Fruit fly (Drosophila melanogaster) whole organism, embryonic: Measurements from ENCODE around the gene CG42395.

Experiments
- ATbp ChIP-seq: fragments of 200-800 bp; sonication (Bioruptor generic); optimal IDR thresholded peaks from 2 replicates; lab custom pipeline; 2017; ENCODE audit warnings: missing biosample characterization, mild to moderate bottlenecking, missing genetic modification characterization, missing genetic modification reagents
- Abd-B ChIP-seq: fragments of 200-800 bp; sonication (Bioruptor generic); optimal IDR thresholded peaks from 2 replicates; lab custom pipeline; 2018; ENCODE audit warnings: missing biosample characterization, mild to moderate bottlenecking, missing genetic modification characterization, moderate library complexity
- Atf3 ChIP-seq: fragments of 200-800 bp; sonication (Bioruptor generic); optimal IDR thresholded peaks from 3 replicates; lab custom pipeline; 2016; ENCODE audit warnings: missing biosample characterization, missing genetic modification characterization
- CG10274 ChIP-seq: fragments of 200-800 bp; sonication (Bioruptor generic); optimal IDR thresholded peaks from 3 replicates; lab custom pipeline; 2017; ENCODE audit warnings: missing biosample characterization, mild to moderate bottlenecking, missing genetic modification characterization
- CG11085 ChIP-seq: fragments of 200-800 bp; sonication (Bioruptor generic); IDR thresholded peaks from 2 replicates; pipeline ENCODE4 v1.3.6; 2022; ENCODE audit warnings: missing biosample characterization, missing genetic modification characterization
- CG11695 ChIP-seq: fragments of 200-800 bp; sonication (Bioruptor generic); IDR thresholded peaks from 3 replicates; pipeline ENCODE4 v1.3.6; 2022; ENCODE audit warnings: missing biosample characterization, missing genetic modification characterization
- CG12071 ChIP-seq: fragments of 200-800 bp; sonication (Bioruptor generic); optimal IDR thresholded peaks from 3 replicates; lab custom pipeline; 2018; ENCODE audit warnings: missing biosample characterization, mild to moderate bottlenecking, missing genetic modification characterization
- CG13894 ChIP-seq: fragments of 200-800 bp; sonication (Bioruptor generic); optimal IDR thresholded peaks from 3 replicates; lab custom pipeline; 2018; ENCODE audit warnings: missing biosample characterization, mild to moderate bottlenecking, missing genetic modification characterization, moderate library complexity
- CG15269 ChIP-seq: fragments of 200-800 bp; sonication (Bioruptor generic); optimal IDR thresholded peaks from 2 replicates; lab custom pipeline; 2018; ENCODE audit warnings: missing biosample characterization, mild to moderate bottlenecking, missing genetic modification characterization, moderate library complexity
- CG16813 ChIP-seq: fragments of 200-800 bp; sonication (Bioruptor generic); IDR thresholded peaks from 3 replicates; pipeline ENCODE4 v1.3.6; 2022; ENCODE audit warnings: missing biosample characterization, missing genetic modification characterization; ENCODE audit not compliant: partially characterized antibody
- CG17385 ChIP-seq: fragments of 200-800 bp; sonication (Bioruptor generic); optimal IDR thresholded peaks from 3 replicates; lab custom pipeline; 2018; ENCODE audit warnings: missing biosample characterization, mild to moderate bottlenecking, missing genetic modification characterization
- CG18619 ChIP-seq: fragments of 200-800 bp; sonication (Bioruptor generic); optimal IDR thresholded peaks from 3 replicates; lab custom pipeline; 2017; ENCODE audit warnings: missing biosample characterization, mild to moderate bottlenecking, missing genetic modification characterization
- CG2116 ChIP-seq: fragments of 200-800 bp; sonication (Bioruptor generic); optimal IDR thresholded peaks from 3 replicates; lab custom pipeline; 2018; ENCODE audit warnings: missing biosample characterization, mild to moderate bottlenecking, missing genetic modification characterization
- CG32532 ChIP-seq: fragments of 200-800 bp; sonication (Bioruptor generic); IDR thresholded peaks from 2 replicates; pipeline ENCODE4 v1.3.6; 2022; ENCODE audit warnings: missing biosample characterization, missing genetic modification characterization
- CG3847 ChIP-seq: fragments of 200-800 bp; sonication (Bioruptor generic); IDR thresholded peaks from 2 replicates; pipeline ENCODE4 v1.3.6; 2022; ENCODE audit warnings: missing biosample characterization, missing genetic modification characterization
- CG4424 ChIP-seq: fragments of 200-800 bp; sonication (Bioruptor generic); optimal IDR thresholded peaks from 3 replicates; lab custom pipeline; 2016; ENCODE audit warnings: missing biosample characterization, missing genetic modification characterization
- CG5180 ChIP-seq: fragments of 200-800 bp; sonication (Bioruptor generic); optimal IDR thresholded peaks from 3 replicates; lab custom pipeline; 2017; ENCODE audit warnings: missing biosample characterization, missing genetic modification characterization, mild to moderate bottlenecking, moderate library complexity, missing genetic modification reagents
- CG5245 ChIP-seq: fragments of 200-800 bp; sonication (Bioruptor generic); optimal IDR thresholded peaks from 3 replicates; lab custom pipeline; 2016; ENCODE audit warnings: missing biosample characterization, missing genetic modification characterization
- CG6254 ChIP-seq: fragments of 200-800 bp; sonication (Bioruptor generic); optimal IDR thresholded peaks from 3 replicates; lab custom pipeline; 2017; ENCODE audit warnings: mild to moderate bottlenecking, missing biosample characterization, missing genetic modification reagents, missing genetic modification characterization
- CG6854 ChIP-seq: fragments of 200-800 bp; sonication (Bioruptor generic); optimal IDR thresholded peaks from 3 replicates; lab custom pipeline; 2017; ENCODE audit warnings: missing biosample characterization, mild to moderate bottlenecking, missing genetic modification characterization
- Deaf1 ChIP-seq: fragments of 200-800 bp; optimal IDR thresholded peaks from 3 replicates; lab custom pipeline; 2019; ENCODE audit warnings: missing biosample characterization, mild to moderate bottlenecking, missing genetic modification characterization, moderate library complexity
- E2f2 ChIP-seq: fragments of 200-800 bp; sonication (Bioruptor generic); IDR thresholded peaks from 2 replicates; pipeline ENCODE4 v1.3.6; 2022; ENCODE audit warnings: missing biosample characterization, missing genetic modification characterization
- HmgD ChIP-seq: fragments of 200-800 bp; sonication (Bioruptor generic); optimal IDR thresholded peaks from 3 replicates; lab custom pipeline; 2016; ENCODE audit warnings: missing biosample characterization, missing genetic modification characterization
- Hmr ChIP-seq: fragments of 200-800 bp; sonication (Bioruptor generic); optimal IDR thresholded peaks from 3 replicates; lab custom pipeline; 2017; ENCODE audit warnings: mild to moderate bottlenecking, missing biosample characterization, missing genetic modification reagents, missing genetic modification characterization
- Hr51 ChIP-seq, 2 experiments: fragments of 200-800 bp; sonication (Bioruptor generic); optimal IDR thresholded peaks; 2 replicates in 1 of 2; 3 replicates in 1 of 2; lab custom pipeline; 2016 to 2018; ENCODE audit warnings: missing biosample characterization in 2 of 2, missing genetic modification characterization in 2 of 2, mild to moderate bottlenecking in 1 of 2, moderate library complexity in 1 of 2
- Mrtf ChIP-seq: fragments of 200-800 bp; sonication (Bioruptor generic); IDR thresholded peaks from 3 replicates; pipeline ENCODE4 v1.3.6; 2022; ENCODE audit warnings: missing biosample characterization, missing genetic modification characterization
- Oli ChIP-seq: fragments of 200-800 bp; sonication (Bioruptor generic); optimal IDR thresholded peaks from 2 replicates; lab custom pipeline; 2018; ENCODE audit warnings: missing biosample characterization, mild to moderate bottlenecking, missing genetic modification characterization, moderate library complexity
- Ravus ChIP-seq: fragments of 200-800 bp; sonication (Bioruptor generic); IDR thresholded peaks from 2 replicates; pipeline ENCODE4 v1.3.6; 2022; ENCODE audit warnings: missing biosample characterization, missing genetic modification characterization
- Rfx ChIP-seq: fragments of 200-800 bp; sonication (Bioruptor generic); IDR thresholded peaks from 2 replicates; pipeline ENCODE4 v1.3.6; 2022; ENCODE audit warnings: missing biosample characterization, missing genetic modification characterization
- Spps ChIP-seq: fragments of 200-800 bp; sonication (Bioruptor generic); optimal IDR thresholded peaks from 2 replicates; lab custom pipeline; 2018; ENCODE audit warnings: missing biosample characterization, mild to moderate bottlenecking, missing genetic modification characterization
- ac ChIP-seq: fragments of 200-800 bp; sonication (Bioruptor generic); optimal IDR thresholded peaks from 3 replicates; lab custom pipeline; 2017; ENCODE audit warnings: missing biosample characterization, mild to moderate bottlenecking, missing genetic modification characterization
- ase ChIP-seq: fragments of 200-800 bp; sonication (Bioruptor generic); IDR thresholded peaks from 3 replicates; pipeline ENCODE4 v1.3.6; 2022; ENCODE audit warnings: missing biosample characterization, missing genetic modification characterization
- ato ChIP-seq: fragments of 200-800 bp; sonication (Bioruptor generic); IDR thresholded peaks from 2 replicates; pipeline ENCODE4 v1.3.6; 2022; ENCODE audit warnings: missing biosample characterization, missing genetic modification characterization; ENCODE audit not compliant: partially characterized antibody
- bsh ChIP-seq, 2 experiments: fragments of 200-800 bp; sonication (Bioruptor generic); optimal IDR thresholded peaks; 2 replicates each; lab custom pipeline; 2017 to 2018; ENCODE audit warnings: mild to moderate bottlenecking in 2 of 2, missing biosample characterization in 2 of 2, missing genetic modification characterization in 2 of 2, moderate library complexity in 1 of 2
- cad ChIP-seq: fragments of >200 bp; optimal IDR thresholded peaks from 2 replicates; lab custom pipeline; 2017; ENCODE audit warnings: missing biosample characterization, missing genetic modification characterization
- caup ChIP-seq: fragments of 200-800 bp; sonication (Bioruptor generic); optimal IDR thresholded peaks from 3 replicates; lab custom pipeline; 2017; ENCODE audit warnings: missing biosample characterization, mild to moderate bottlenecking, missing genetic modification characterization, moderate library complexity; ENCODE audit not compliant: severe bottlenecking
- crc ChIP-seq: fragments of 200-800 bp; sonication (Bioruptor generic); optimal IDR thresholded peaks from 2 replicates; lab custom pipeline; 2016; ENCODE audit warnings: missing biosample characterization, missing genetic modification characterization
- dati ChIP-seq: fragments of 200-800 bp; sonication (Bioruptor generic); IDR thresholded peaks from 2 replicates; pipeline ENCODE4 v1.3.6; 2022; ENCODE audit warnings: missing biosample characterization, missing genetic modification characterization
- fu2 ChIP-seq: fragments of 200-800 bp; sonication (Bioruptor generic); optimal IDR thresholded peaks from 2 replicates; lab custom pipeline; 2016; ENCODE audit warnings: missing biosample characterization, missing genetic modification characterization
- gt ChIP-seq: fragments of 200-800 bp; sonication (Bioruptor generic); IDR thresholded peaks from 2 replicates; pipeline ENCODE4 v1.3.6; 2022; ENCODE audit warnings: missing biosample characterization, missing genetic modification characterization
- lmd ChIP-seq: fragments of 200-800 bp; sonication (Bioruptor generic); IDR thresholded peaks from 2 replicates; pipeline ENCODE4 v1.3.6; 2022; ENCODE audit warnings: missing biosample characterization, missing genetic modification characterization
- luna ChIP-seq: fragments of 200-800 bp; sonication (Bioruptor generic); optimal IDR thresholded peaks from 2 replicates; lab custom pipeline; 2016; ENCODE audit warnings: missing biosample characterization, missing genetic modification characterization
- maf-S ChIP-seq: fragments of 200-800 bp; sonication (Bioruptor generic); optimal IDR thresholded peaks from 2 replicates; lab custom pipeline; 2016; ENCODE audit warnings: missing biosample characterization, missing genetic modification characterization
- mld ChIP-seq: fragments of 200-800 bp; sonication (Bioruptor generic); IDR thresholded peaks from 3 replicates; pipeline ENCODE4 v1.3.6; 2022; ENCODE audit warnings: missing biosample characterization, missing genetic modification characterization; ENCODE audit not compliant: partially characterized antibody
- otp ChIP-seq: fragments of 200-800 bp; sonication (Bioruptor generic); IDR thresholded peaks from 3 replicates; pipeline ENCODE4, ENCODE4 v1.3.6; 2022; ENCODE audit warnings: missing biosample characterization, missing genetic modification characterization
- rib ChIP-seq: fragments of 200-800 bp; sonication (Bioruptor generic); IDR thresholded peaks from 2 replicates; pipeline ENCODE4 v1.3.6; 2022; ENCODE audit warnings: missing biosample characterization, missing genetic modification characterization
- shn ChIP-seq: fragments of 200-800 bp; sonication (Bioruptor generic); optimal IDR thresholded peaks from 3 replicates; lab custom pipeline; 2016; ENCODE audit warnings: missing biosample characterization, missing genetic modification characterization
- stwl ChIP-seq: fragments of 200-800 bp; sonication (Bioruptor generic); optimal IDR thresholded peaks from 3 replicates; lab custom pipeline; 2018; ENCODE audit warnings: missing biosample characterization, mild to moderate bottlenecking, missing genetic modification characterization, moderate library complexity
- sug ChIP-seq: fragments of 200-800 bp; optimal IDR thresholded peaks from 2 replicates; lab custom pipeline; 2019; ENCODE audit warnings: missing biosample characterization, mild to moderate bottlenecking, missing genetic modification characterization, moderate library complexity
- wek ChIP-seq: fragments of 200-800 bp; sonication (Bioruptor generic); optimal IDR thresholded peaks from 3 replicates; lab custom pipeline; 2018; ENCODE audit warnings: missing biosample characterization, mild to moderate bottlenecking, missing genetic modification characterization, moderate library complexity

Gene CG42395

dm6 chrX:9554346-9554808 is 21.7 kb downstream of the CG42395 start, which contains the start of gene RpS28b (continued):
- TF ChIP-seq Hmr (GFP tag; lab: Kevin White, UChicago): peak; percentile 95
- TF ChIP-seq CG11695 (GFP tag; lab: Robert Waterston, UW): peak; percentile 64; the same call in 1 of the 3 replicates
- TF ChIP-seq Oli (tag; lab: Kevin White, UChicago): peak; percentile 72
- peak; percentile 66 for TF ChIP-seq HmgD (GFP tag; lab: Kevin White, UChicago)
- peak in 1 of 2 experiments; percentile 85 for TF ChIP-seq Hr51 (GFP tag; optimal IDR thresholded peaks at IDR 0.05; lab: Kevin White, UChicago)
- peak; percentile 95 for TF ChIP-seq CG32532
- peak; percentile 59 for TF ChIP-seq Abd-B (GFP tag; lab: Kevin White, UChicago)
- TF ChIP-seq CG6854: peak; percentile 84
- TF ChIP-seq CG5180: peak; percentile 82
- TF ChIP-seq gt (GFP tag; lab: Robert Waterston, UW): peak; percentile 81
- TF ChIP-seq Rfx (GFP tag; lab: Robert Waterston, UW): peak; percentile 98
- no peak for TF ChIP-seq Deaf1
- peak; percentile 79 for TF ChIP-seq ato (GFP tag; lab: Robert Waterston, UW)
- TF ChIP-seq CG2116 (GFP tag; lab: Kevin White, UChicago): peak; percentile 77
- peak; percentile 96 for TF ChIP-seq CG11085 (GFP tag; lab: Robert Waterston, UW)
- TF ChIP-seq maf-S (GFP tag; lab: Kevin White, UChicago): peak; percentile 85
- peak; percentile 84 for TF ChIP-seq shn (GFP tag; lab: Kevin White, UChicago)
- peak; percentile 86 for TF ChIP-seq ac (GFP tag; lab: Kevin White, UChicago)
- TF ChIP-seq CG3847 (GFP tag; lab: Robert Waterston, UW): peak; percentile 91
- peak; percentile 97 for TF ChIP-seq caup (GFP tag; lab: Kevin White, UChicago)
- TF ChIP-seq CG6254: peak; percentile 52
- TF ChIP-seq CG18619 (GFP tag; lab: Kevin White, UChicago): peak; percentile 94
- peak; percentile 89 for TF ChIP-seq CG10274 (GFP tag; lab: Kevin White, UChicago)
- TF ChIP-seq Spps (tag; lab: Kevin White, UChicago): peak; percentile 42
- peak; percentile 89 for TF ChIP-seq CG17385 (GFP tag; lab: Kevin White, UChicago)
- peak; percentile 83 for TF ChIP-seq CG15269 (tag; lab: Kevin White, UChicago)
- TF ChIP-seq luna: peak; percentile 82
- peak; percentile 81 for TF ChIP-seq fu2 (GFP tag; lab: Kevin White, UChicago)
- peak; percentile 66; the same call in 2 of the 3 replicates for TF ChIP-seq mld
- peak; percentile 91 for TF ChIP-seq wek (GFP tag; lab: Kevin White, UChicago)
- TF ChIP-seq dati (GFP tag; lab: Robert Waterston, UW): peak; percentile 91
- TF ChIP-seq ATbp: peak; percentile 91
- peak; percentile 61 to 71 for TF ChIP-seq bsh (GFP tag; optimal IDR thresholded peaks at IDR 0.05; lab: Kevin White, UChicago)
- TF ChIP-seq crc (GFP tag; lab: Kevin White, UChicago): peak; percentile 69
- peak; percentile 87 for TF ChIP-seq rib (GFP tag; lab: Robert Waterston, UW)
- no peak for TF ChIP-seq stwl (tag; lab: Kevin White, UChicago)
- TF ChIP-seq Atf3 (GFP tag; lab: Kevin White, UChicago): peak; percentile 75
- TF ChIP-seq Mrtf: peak; percentile 90
- TF ChIP-seq CG13894 (tag; lab: Kevin White, UChicago): peak; percentile 78
- peak; percentile 83 for TF ChIP-seq lmd (GFP tag; lab: Robert Waterston, UW)
- peak; percentile 78 for TF ChIP-seq CG5245
- TF ChIP-seq E2f2 (GFP tag; lab: Robert Waterston, UW): peak; percentile 41
- TF ChIP-seq sug (tag; lab: Kevin White, UChicago): peak; percentile 72
- peak; percentile 83 for TF ChIP-seq CG16813
- TF ChIP-seq Ravus (GFP tag; lab: Robert Waterston, UW): no peak; the same call in 1 of the 2 replicates
- peak; percentile 93 for TF ChIP-seq ase (GFP tag; lab: Robert Waterston, UW)
- peak; percentile 97 for TF ChIP-seq otp (GFP tag; lab: Robert Waterston, UW)
- peak; percentile 83 for TF ChIP-seq CG4424 (GFP tag; lab: Kevin White, UChicago)
- no peak for TF ChIP-seq cad (GFP tag; lab: Kevin White, UChicago)
- peak; percentile 95 for TF ChIP-seq CG12071 (GFP tag; lab: Kevin White, UChicago)
